Worm (Caenorhabditis elegans) whole organism, L1 larva: Measurements from ENCODE around the gene F35E8.1.

Experiments used
- C04F5.9 ChIP-seq: sonication (generic microtip); optimal IDR thresholded peaks from 2 replicates; lab custom pipeline; 2016; ENCODE audit warnings: missing genetic modification characterization, missing compliant biosample characterization
- C16A3.4 ChIP-seq: fragments of 150-350 bp; optimal IDR thresholded peaks from 2 replicates; lab custom pipeline; 2014; ENCODE audit warnings: missing biosample characterization, missing genetic modification characterization
- aha-1 ChIP-seq: fragments of 150-350 bp; optimal IDR thresholded peaks from 2 replicates; lab custom pipeline; 2014; ENCODE audit warnings: missing biosample characterization, missing genetic modification characterization
- alr-1 ChIP-seq: fragments of 200-800 bp; sonication (Bioruptor generic); optimal IDR thresholded peaks from 2 replicates; lab custom pipeline; 2018; ENCODE audit warnings: borderline replicate concordance, mild to moderate bottlenecking, missing genetic modification characterization, missing compliant biosample characterization
- ces-1 ChIP-seq: fragments of 150-350 bp; optimal IDR thresholded peaks from 2 replicates; lab custom pipeline; 2014; ENCODE audit warnings: missing biosample characterization, missing genetic modification reagents, missing genetic modification characterization
- dsc-1 ChIP-seq: sonication (generic microtip); optimal IDR thresholded peaks from 2 replicates; lab custom pipeline; 2016; ENCODE audit warnings: mild to moderate bottlenecking, missing genetic modification characterization, missing compliant biosample characterization
- efl-1 ChIP-seq, 4 experiments: fragments of 150-350 bp; optimal IDR thresholded peaks in 3 of 4; peaks in 1 of 4; 1 replicate in 1 of 4; 2 replicates in 3 of 4; lab custom pipeline; 2014; ENCODE audit warnings: missing biosample characterization in 2 of 4, missing genetic modification characterization in 2 of 4, missing genetic modification reagents in 2 of 4
- efl-3 ChIP-seq: fragments of 200-800 bp; sonication (Bioruptor generic); optimal IDR thresholded peaks from 2 replicates; lab custom pipeline; 2018; ENCODE audit warnings: mild to moderate bottlenecking, missing genetic modification characterization, missing compliant biosample characterization
- elt-2 ChIP-seq: sonication (generic microtip); optimal IDR thresholded peaks from 2 replicates; lab custom pipeline; 2016; ENCODE audit warnings: missing genetic modification characterization, mild to moderate bottlenecking, inconsistent platforms, missing compliant biosample characterization, missing genetic modification reagents
- ets-5 ChIP-seq: fragments of 200-800 bp; sonication (Bioruptor generic); IDR thresholded peaks from 2 replicates; pipeline ENCODE4 v1.3.6; 2022; ENCODE audit warnings: missing genetic modification characterization, missing compliant biosample characterization
- fkh-10 ChIP-seq: sonication (generic microtip); optimal IDR thresholded peaks from 2 replicates; lab custom pipeline; 2017; ENCODE audit warnings: missing biosample characterization, missing genetic modification reagents, missing genetic modification characterization
- fkh-8 ChIP-seq: sonication (generic microtip); optimal IDR thresholded peaks from 2 replicates; lab custom pipeline; 2016; ENCODE audit warnings: mild to moderate bottlenecking, missing genetic modification characterization, missing compliant biosample characterization
- grh-1 ChIP-seq: fragments of 200-800 bp; sonication (Bioruptor generic); IDR thresholded peaks from 2 replicates; pipeline ENCODE4 v1.3.6; 2022; ENCODE audit warnings: missing genetic modification reagents, missing genetic modification characterization, missing compliant biosample characterization
- hlh-17 ChIP-seq: fragments of 200-800 bp; sonication (Bioruptor generic); optimal IDR thresholded peaks from 2 replicates; lab custom pipeline; 2018; ENCODE audit warnings: missing genetic modification characterization, mild to moderate bottlenecking, missing compliant biosample characterization, moderate library complexity, borderline replicate concordance
- hpl-2 ChIP-seq: fragments of 150-350 bp; optimal IDR thresholded peaks from 2 replicates; lab custom pipeline; 2014; ENCODE audit warnings: missing biosample characterization, missing genetic modification reagents, missing genetic modification characterization
- irx-1 ChIP-seq: sonication (generic microtip); optimal IDR thresholded peaks from 2 replicates; lab custom pipeline; 2016; ENCODE audit warnings: missing genetic modification characterization, missing compliant biosample characterization
- jun-1 ChIP-seq: fragments of 150-350 bp; optimal IDR thresholded peaks from 2 replicates; lab custom pipeline; 2014; ENCODE audit warnings: missing biosample characterization, missing genetic modification reagents, missing genetic modification characterization
- lin-14 ChIP-seq: fragments of 200-800 bp; sonication (Bioruptor generic); optimal IDR thresholded peaks from 2 replicates; lab custom pipeline; 2018; ENCODE audit warnings: mild to moderate bottlenecking, missing genetic modification characterization, moderate library complexity, missing compliant biosample characterization
- lin-15B ChIP-seq: fragments of 150-350 bp; sonication (generic microtip); optimal IDR thresholded peaks from 3 replicates; lab custom pipeline; 2014; ENCODE audit warnings: missing biosample characterization, missing genetic modification characterization
- lin-39 ChIP-seq: fragments of 150-350 bp; optimal IDR thresholded peaks from 2 replicates; lab custom pipeline; 2014; ENCODE audit warnings: missing biosample characterization, missing genetic modification reagents, missing genetic modification characterization
- mep-1 ChIP-seq: fragments of 150-350 bp; optimal IDR thresholded peaks from 2 replicates; lab custom pipeline; 2014; ENCODE audit warnings: missing biosample characterization, missing genetic modification characterization
- nhr-12 ChIP-seq: sonication (generic microtip); optimal IDR thresholded peaks from 2 replicates; lab custom pipeline; 2017; ENCODE audit warnings: missing biosample characterization, missing genetic modification characterization
- nhr-20 ChIP-seq: sonication (generic microtip); optimal IDR thresholded peaks from 2 replicates; lab custom pipeline; 2016; ENCODE audit warnings: mild to moderate bottlenecking, missing genetic modification characterization, missing compliant biosample characterization
- nhr-237 ChIP-seq: fragments of 150-350 bp; optimal IDR thresholded peaks from 2 replicates; lab custom pipeline; 2014; ENCODE audit warnings: missing biosample characterization, missing genetic modification characterization
- nhr-47 ChIP-seq: sonication (generic microtip); optimal IDR thresholded peaks from 2 replicates; lab custom pipeline; 2016; ENCODE audit warnings: mild to moderate bottlenecking, missing genetic modification characterization, moderate library complexity, missing compliant biosample characterization
- nhr-71 ChIP-seq: sonication (generic microtip); optimal IDR thresholded peaks from 2 replicates; lab custom pipeline; 2016; ENCODE audit warnings: mild to moderate bottlenecking, missing genetic modification characterization, moderate library complexity, missing compliant biosample characterization
- nhr-77 ChIP-seq: fragments of 150-350 bp; optimal IDR thresholded peaks from 2 replicates; lab custom pipeline; 2014; ENCODE audit warnings: missing biosample characterization, missing genetic modification characterization
- nhr-84 ChIP-seq: sonication (generic microtip); optimal IDR thresholded peaks from 2 replicates; lab custom pipeline; 2017; ENCODE audit warnings: missing biosample characterization, missing genetic modification characterization
- nhr-90 ChIP-seq: sonication (generic microtip); optimal IDR thresholded peaks from 2 replicates; lab custom pipeline; 2016; ENCODE audit warnings: mild to moderate bottlenecking, missing genetic modification characterization, missing compliant biosample characterization; ENCODE audit not compliant: poor library complexity
- pag-3 ChIP-seq: sonication (generic microtip); optimal IDR thresholded peaks from 2 replicates; lab custom pipeline; 2017; ENCODE audit warnings: missing genetic modification characterization, mild to moderate bottlenecking, missing compliant biosample characterization, antibody characterized with exemption, borderline replicate concordance; ENCODE audit not compliant: insufficient read depth
- pax-3 ChIP-seq: fragments of 200-800 bp; sonication (Bioruptor generic); optimal IDR thresholded peaks from 2 replicates; lab custom pipeline; 2018; ENCODE audit warnings: mild to moderate bottlenecking, missing genetic modification characterization, moderate library complexity, missing compliant biosample characterization
- sox-4 ChIP-seq: sonication (generic microtip); optimal IDR thresholded peaks from 2 replicates; lab custom pipeline; 2016; ENCODE audit warnings: missing genetic modification characterization, missing compliant biosample characterization
- sptf-1 ChIP-seq: fragments of 150-350 bp; optimal IDR thresholded peaks from 2 replicates; lab custom pipeline; 2014; ENCODE audit warnings: missing biosample characterization, missing genetic modification characterization
- sup-37 ChIP-seq: fragments of 200-800 bp; sonication (Bioruptor generic); optimal IDR thresholded peaks from 2 replicates; lab custom pipeline; 2018; ENCODE audit warnings: mild to moderate bottlenecking, missing genetic modification characterization, missing compliant biosample characterization
- unc-130 ChIP-seq: fragments of 150-350 bp; optimal IDR thresholded peaks from 2 replicates; lab custom pipeline; 2017; ENCODE audit warnings: missing biosample characterization, missing genetic modification characterization, inconsistent platforms
- xbp-1 ChIP-seq: sonication (generic microtip); optimal IDR thresholded peaks from 2 replicates; lab custom pipeline; 2016; ENCODE audit warnings: missing genetic modification characterization, missing compliant biosample characterization
- zip-4 ChIP-seq: fragments of 200-800 bp; sonication (Bioruptor generic); optimal IDR thresholded peaks from 2 replicates; lab custom pipeline; 2018; ENCODE audit warnings: mild to moderate bottlenecking, missing genetic modification characterization, moderate library complexity, missing compliant biosample characterization

The F35E8.1 gene

ce11 chrV:15905530-15905929, at the start of gene F35E8.1, which contains the start of gene F35E8.2:
F35E8.1 (minus strand) TSS chrV:15905630.
F35E8.2 (plus strand) TSS chrV:15905661.
- TF ChIP-seq elt-2 (tag; lab: Kevin White, UChicago): peak; percentile 4

- TF ChIP-seq C16A3.4 (tag; lab: Kevin White, UChicago) (no peak), ces-1 (no peak), zip-4 (GFP tag; lab: Kevin White, UChicago) (no peak), aha-1 (tag; lab: Kevin White, UChicago) (no peak), nhr-84 (tag; lab: Kevin White, UChicago) (no peak)
Observed at ce11 chrV:15954932-15955331, 49.5 kb upstream of the F35E8.1 start, which contains the start of gene srw-57. srw-57 (minus strand) TSS chrV:15955032.

ce11 chrV:15952762-15953161, 47.3 kb upstream of the F35E8.1 start, which contains the start of gene srw-56:
srw-56 (minus strand) TSS chrV:15952862.
- TF ChIP-seq efl-1 (optimal IDR thresholded peaks at IDR 0.05; lab: Kevin White, UChicago) (no peak), efl-1 (GFP tag; optimal IDR thresholded peaks at IDR 0.05 in 1 of 2; lab: Kevin White, UChicago) (peak in 1 of 2 experiments; percentile 61), irx-1 (no peak)

- TF ChIP-seq nhr-237 (tag; lab: Kevin White, UChicago) (no peak), dsc-1 (tag; lab: Kevin White, UChicago) (no peak), fkh-8 (tag; lab: Kevin White, UChicago) (no peak), pax-3 (tag; lab: Kevin White, UChicago) (no peak), ces-1 (no peak), nhr-20 (tag; lab: Kevin White, UChicago) (no peak), C04F5.9 (tag; lab: Kevin White, UChicago) (no peak), pag-3 (tag; lab: Kevin White, UChicago) (no peak), alr-1 (no peak), sup-37 (GFP tag; lab: Kevin White, UChicago) (no peak), nhr-71 (tag; lab: Kevin White, UChicago) (no peak), mep-1 (tag; lab: Kevin White, UChicago) (no peak), efl-3 (no peak), efl-1 (optimal IDR thresholded peaks at IDR 0.05; lab: Kevin White, UChicago) (no peak), efl-1 (GFP tag; optimal IDR thresholded peaks at IDR 0.05 in 1 of 2; lab: Kevin White, UChicago) (no peak), grh-1 (no peak), ets-5 (GFP tag; lab: Robert Waterston, UW) (no peak), lin-39 (tag; lab: Kevin White, UChicago) (no peak), irx-1 (no peak), hlh-17 (GFP tag; lab: Kevin White, UChicago) (no peak)
- TF ChIP-seq, all 84 proteins: peak for 0
Observed at ce11 chrV:15950903-15951302, 45.5 kb upstream of the F35E8.1 start, which contains the start of gene srw-59. srw-59 (minus strand) TSS chrV:15951003.

- TF ChIP-seq lin-15B: no peak
- TF ChIP-seq, all 84 proteins: peak for 0
Observed at ce11 chrV:15943125-15943524, 37.7 kb upstream of the F35E8.1 start, which contains the start of gene srw-53. srw-53 (plus strand) TSS chrV:15943425.

- TF ChIP-seq hpl-2 (GFP tag; lab: Kevin White, UChicago) (no peak), nhr-12 (no peak), nhr-47 (tag; lab: Kevin White, UChicago) (no peak), nhr-237 (tag; lab: Kevin White, UChicago) (no peak), irx-1 (no peak), mep-1 (tag; lab: Kevin White, UChicago) (no peak), unc-130 (no peak), nhr-90 (tag; lab: Kevin White, UChicago) (no peak), sox-4 (tag; lab: Kevin White, UChicago) (no peak), sptf-1 (tag; lab: Kevin White, UChicago) (no peak), xbp-1 (tag; lab: Kevin White, UChicago) (no peak), nhr-20 (tag; lab: Kevin White, UChicago) (no peak), jun-1 (no peak), C04F5.9 (tag; lab: Kevin White, UChicago) (no peak), nhr-84 (tag; lab: Kevin White, UChicago) (no peak), lin-14 (GFP tag; lab: Kevin White, UChicago) (no peak), nhr-77 (tag; lab: Kevin White, UChicago) (no peak), fkh-10 (GFP tag; lab: Kevin White, UChicago) (no peak)
- TF ChIP-seq, all 84 proteins: peak for 0
Observed at ce11 chrV:15940254-15940653, 34.8 kb upstream of the F35E8.1 start, which contains the start of gene srw-55. srw-55 (minus strand) TSS chrV:15940354.
